Fruit fly (Drosophila melanogaster) whole organism, embryonic: Measurements from ENCODE around the gene Neto.

Source experiments
- Atf3 ChIP-seq: fragments of 200-800 bp; sonication (Bioruptor generic); optimal IDR thresholded peaks from 3 replicates; lab custom pipeline; 2016; ENCODE audit warnings: missing biosample characterization, missing genetic modification characterization
- B-H1 ChIP-seq: fragments of 200-800 bp; sonication (Bioruptor generic); IDR thresholded peaks from 3 replicates; pipeline ENCODE4 v1.3.6; 2022; ENCODE audit warnings: missing biosample characterization, missing genetic modification characterization
- Bteb2 ChIP-seq: fragments of 200-800 bp; sonication (Bioruptor generic); optimal IDR thresholded peaks from 2 replicates; lab custom pipeline; 2016; ENCODE audit warnings: missing biosample characterization, missing genetic modification characterization
- CG10321 ChIP-seq: fragments of 200-800 bp; sonication (Bioruptor generic); IDR thresholded peaks from 2 replicates; pipeline ENCODE4 v1.3.6; 2022; ENCODE audit warnings: missing biosample characterization, missing genetic modification characterization
- CG11093 ChIP-seq: fragments of 200-800 bp; sonication (Bioruptor generic); IDR thresholded peaks from 3 replicates; pipeline ENCODE4 v1.3.6; 2022; ENCODE audit warnings: missing biosample characterization, missing genetic modification characterization
- CG11696 ChIP-seq: fragments of 200-800 bp; sonication (Bioruptor generic); IDR thresholded peaks from 2 replicates; pipeline ENCODE4 v1.3.6; 2022; ENCODE audit warnings: missing biosample characterization, missing genetic modification characterization
- CG16813 ChIP-seq: fragments of 200-800 bp; sonication (Bioruptor generic); IDR thresholded peaks from 3 replicates; pipeline ENCODE4 v1.3.6; 2022; ENCODE audit warnings: missing biosample characterization, missing genetic modification characterization; ENCODE audit not compliant: partially characterized antibody
- CG1792 ChIP-seq: fragments of 200-800 bp; sonication (Bioruptor generic); optimal IDR thresholded peaks from 2 replicates; lab custom pipeline; 2016; ENCODE audit warnings: missing biosample characterization, missing genetic modification characterization
- CG2875 ChIP-seq: fragments of 200-800 bp; sonication (Bioruptor generic); optimal IDR thresholded peaks from 2 replicates; lab custom pipeline; 2017; ENCODE audit warnings: missing biosample characterization, mild to moderate bottlenecking, missing genetic modification characterization, missing genetic modification reagents
- CG30020 ChIP-seq: fragments of 200-800 bp; optimal IDR thresholded peaks from 2 replicates; lab custom pipeline; 2019; ENCODE audit warnings: missing biosample characterization, mild to moderate bottlenecking, missing genetic modification characterization, moderate library complexity
- CG34376 ChIP-seq: fragments of 200-800 bp; sonication (Bioruptor generic); optimal IDR thresholded peaks from 2 replicates; lab custom pipeline; 2018; ENCODE audit warnings: missing biosample characterization, mild to moderate bottlenecking, missing genetic modification characterization
- CG4360 ChIP-seq: fragments of 200-800 bp; sonication (Bioruptor generic); IDR thresholded peaks from 2 replicates; pipeline ENCODE4 v1.3.6; 2022; ENCODE audit warnings: missing biosample characterization, missing genetic modification characterization
- CG4424 ChIP-seq: fragments of 200-800 bp; sonication (Bioruptor generic); optimal IDR thresholded peaks from 3 replicates; lab custom pipeline; 2016; ENCODE audit warnings: missing biosample characterization, missing genetic modification characterization
- CG4854 ChIP-seq: fragments of 200-800 bp; sonication (Bioruptor generic); optimal IDR thresholded peaks from 2 replicates; lab custom pipeline; 2016; ENCODE audit warnings: missing biosample characterization, missing genetic modification characterization, inconsistent platforms
- CG6689 ChIP-seq: fragments of 200-800 bp; sonication (Bioruptor generic); IDR thresholded peaks from 2 replicates; pipeline ENCODE4 v1.3.6; 2022; ENCODE audit warnings: missing biosample characterization, missing genetic modification characterization
- CG7786 ChIP-seq: fragments of 200-800 bp; sonication (Bioruptor generic); optimal IDR thresholded peaks from 2 replicates; lab custom pipeline; 2016; ENCODE audit warnings: missing biosample characterization, missing genetic modification characterization
- CG8924 ChIP-seq: fragments of 200-800 bp; optimal IDR thresholded peaks from 3 replicates; lab custom pipeline; 2019; ENCODE audit warnings: missing biosample characterization, mild to moderate bottlenecking, missing genetic modification characterization, moderate library complexity
- CG8944 ChIP-seq: fragments of 200-800 bp; sonication (Bioruptor generic); optimal IDR thresholded peaks from 3 replicates; lab custom pipeline; 2016; ENCODE audit warnings: missing biosample characterization, missing genetic modification characterization
- CG9215 ChIP-seq: fragments of 200-800 bp; sonication (Bioruptor generic); IDR thresholded peaks from 2 replicates; pipeline ENCODE4 v1.3.6; 2022; ENCODE audit warnings: missing biosample characterization, missing genetic modification characterization
- CTCF ChIP-seq: fragments of 200-800 bp; sonication (Bioruptor generic); optimal IDR thresholded peaks from 2 replicates; lab custom pipeline; 2017; ENCODE audit warnings: missing biosample characterization, mild to moderate bottlenecking, missing genetic modification characterization, moderate library complexity
- Dad ChIP-seq: fragments of 200-800 bp; sonication (Bioruptor generic); optimal IDR thresholded peaks from 3 replicates; lab custom pipeline; 2016; ENCODE audit warnings: missing biosample characterization, missing genetic modification characterization
- Dp ChIP-seq: fragments of 200-800 bp; sonication (Bioruptor generic); optimal IDR thresholded peaks from 2 replicates; lab custom pipeline; 2018; ENCODE audit warnings: missing biosample characterization, mild to moderate bottlenecking, missing genetic modification characterization, moderate library complexity
- Fer3 ChIP-seq: fragments of 200-800 bp; sonication (Bioruptor generic); optimal IDR thresholded peaks from 2 replicates; lab custom pipeline; 2018; ENCODE audit warnings: missing biosample characterization, mild to moderate bottlenecking, missing genetic modification characterization, moderate library complexity
- GATAe ChIP-seq: fragments of 200-800 bp; sonication (Bioruptor generic); conservative IDR thresholded peaks from 2 replicates; pipeline ENCODE4 v1.3.6; 2022; ENCODE audit warnings: missing biosample characterization, missing genetic modification characterization
- Hr78 ChIP-seq, 2 experiments: fragments of 200-800 bp in 1 of 2; fragments of >200 bp in 1 of 2; sonication (Bioruptor generic) in 1 of 2; optimal IDR thresholded peaks; 2 replicates each; lab custom pipeline; 2017 to 2019; ENCODE audit warnings: missing biosample characterization in 2 of 2, missing genetic modification characterization in 2 of 2, mild to moderate bottlenecking in 1 of 2, moderate library complexity in 1 of 2
- Nf-YA ChIP-seq: fragments of 200-800 bp; sonication (Bioruptor generic); IDR thresholded peaks from 2 replicates; pipeline ENCODE4 v1.3.6; 2022; ENCODE audit warnings: missing biosample characterization, missing genetic modification characterization
- Sry-δ ChIP-seq: fragments of 200-800 bp; sonication (Bioruptor generic); optimal IDR thresholded peaks from 2 replicates; lab custom pipeline; 2016; ENCODE audit warnings: missing biosample characterization, missing genetic modification characterization
- abd-A ChIP-seq: fragments of 200-800 bp; sonication (Bioruptor generic); optimal IDR thresholded peaks from 3 replicates; lab custom pipeline; 2019; ENCODE audit warnings: missing biosample characterization, mild to moderate bottlenecking, missing genetic modification characterization, moderate library complexity
- dysf ChIP-seq: fragments of 200-800 bp; sonication (Bioruptor generic); IDR thresholded peaks from 3 replicates; pipeline ENCODE4 v1.3.6; 2022; ENCODE audit warnings: missing biosample characterization, missing genetic modification characterization
- eve ChIP-seq, 2 experiments: fragments of >200 bp; optimal IDR thresholded peaks; 2 replicates each; lab custom pipeline; 2017; ENCODE audit warnings: missing biosample characterization in 2 of 2, missing genetic modification characterization in 2 of 2
- exex ChIP-seq: fragments of 200-800 bp; sonication (Bioruptor generic); optimal IDR thresholded peaks from 4 replicates; lab custom pipeline; 2018; ENCODE audit warnings: missing biosample characterization, mild to moderate bottlenecking, missing genetic modification characterization, moderate library complexity
- fd64A ChIP-seq: fragments of 200-800 bp; sonication (Bioruptor generic); optimal IDR thresholded peaks from 3 replicates; lab custom pipeline; 2018; ENCODE audit warnings: missing biosample characterization, mild to moderate bottlenecking, missing genetic modification characterization
- jumu ChIP-seq: fragments of 200-800 bp; sonication (Bioruptor generic); optimal IDR thresholded peaks from 3 replicates; lab custom pipeline; 2016; ENCODE audit warnings: missing biosample characterization, missing genetic modification characterization
- nau ChIP-seq: fragments of 200-800 bp; sonication (Bioruptor generic); optimal IDR thresholded peaks from 3 replicates; lab custom pipeline; 2017; ENCODE audit warnings: missing biosample characterization, mild to moderate bottlenecking, missing genetic modification characterization, missing genetic modification reagents
- otp ChIP-seq: fragments of 200-800 bp; sonication (Bioruptor generic); IDR thresholded peaks from 3 replicates; pipeline ENCODE4, ENCODE4 v1.3.6; 2022; ENCODE audit warnings: missing biosample characterization, missing genetic modification characterization
- prd ChIP-seq, 3 experiments: fragments of >200 bp in 2 of 3; fragments of 200-800 bp in 1 of 3; sonication (Bioruptor generic) in 1 of 3; optimal IDR thresholded peaks in 2 of 3; IDR thresholded peaks in 1 of 3; 2 replicates in 2 of 3; 3 replicates in 1 of 3; pipeline versions ENCODE4 v1.3.6 to Lab custom; 2017 to 2022; ENCODE audit warnings: missing biosample characterization in 1 of 3, missing genetic modification characterization in 1 of 3
- salm ChIP-seq: fragments of 200-800 bp; sonication (Bioruptor generic); optimal IDR thresholded peaks from 2 replicates; lab custom pipeline; 2018; ENCODE audit warnings: missing biosample characterization, mild to moderate bottlenecking, missing genetic modification characterization
- sens ChIP-seq: fragments of 200-800 bp; sonication (Bioruptor generic); peaks from one replicate; lab custom pipeline; 2016; ENCODE audit warnings: missing biosample characterization, missing genetic modification characterization
- shn ChIP-seq: fragments of 200-800 bp; sonication (Bioruptor generic); optimal IDR thresholded peaks from 3 replicates; lab custom pipeline; 2016; ENCODE audit warnings: missing biosample characterization, missing genetic modification characterization
- unc-4 ChIP-seq: fragments of 200-800 bp; sonication (Bioruptor generic); IDR thresholded peaks from 2 replicates; pipeline ENCODE4 v1.3.6; 2022; ENCODE audit warnings: missing biosample characterization, missing genetic modification characterization; ENCODE audit not compliant: partially characterized antibody
- unpg ChIP-seq: fragments of 200-800 bp; sonication (Bioruptor generic); optimal IDR thresholded peaks from 3 replicates; lab custom pipeline; 2018; ENCODE audit warnings: missing biosample characterization, mild to moderate bottlenecking, missing genetic modification characterization, moderate library complexity
- vfl ChIP-seq: fragments of 200-800 bp; sonication (Bioruptor generic); optimal IDR thresholded peaks from 2 replicates; lab custom pipeline; 2016; ENCODE audit warnings: missing biosample characterization, missing genetic modification characterization

The Neto gene

DNA sequence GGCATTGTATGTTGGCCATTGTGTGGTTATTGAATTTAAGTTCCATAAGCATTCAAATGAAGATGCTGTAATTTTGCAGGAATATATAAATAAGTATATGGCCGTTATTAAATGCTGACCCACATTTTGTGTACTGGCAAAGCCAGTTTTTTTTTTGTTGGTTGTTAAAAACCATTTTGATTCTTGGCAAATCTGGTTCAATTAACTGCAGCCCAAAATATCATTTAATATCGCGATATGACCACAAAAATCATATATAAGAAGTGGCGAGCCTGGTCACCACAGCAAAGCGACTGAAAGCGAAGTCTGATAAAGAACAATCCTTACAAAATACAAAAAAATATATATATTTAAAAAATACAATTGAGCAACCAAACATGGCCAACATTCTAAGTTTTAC lies 110.5 kb downstream of the Neto start, which contains the start of gene CG32631 (continued):
- TF ChIP-seq CG34376 (GFP tag; lab: Kevin White, UChicago) = no peak
- no peak for TF ChIP-seq CG7786 (GFP tag; lab: Kevin White, UChicago)
- no peak for TF ChIP-seq CG4424 (GFP tag; lab: Kevin White, UChicago)
- TF ChIP-seq Bteb2 (GFP tag; lab: Kevin White, UChicago) = no peak

DNA sequence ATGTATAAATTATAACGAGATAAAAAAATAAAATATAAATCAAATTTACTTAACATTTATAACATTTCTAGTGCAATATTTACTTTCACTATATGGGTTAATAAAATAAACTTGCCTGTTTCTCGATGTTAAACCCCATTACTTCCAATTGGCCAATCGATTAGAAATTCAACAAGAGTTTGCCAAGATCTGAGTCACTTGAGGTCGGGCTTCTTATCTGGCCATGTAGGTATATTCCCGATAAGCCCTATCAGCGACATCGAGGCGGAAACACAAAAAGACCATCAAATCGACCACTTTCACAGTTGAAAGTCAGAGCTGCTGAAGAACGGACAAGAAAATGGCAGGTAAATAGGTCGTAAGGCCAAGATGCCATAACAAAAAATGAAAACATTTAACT lies 115.7 kb downstream of the Neto start, which contains the start of gene CG32633:
Gene CG32633, plus strand, starts transcription at position 301 of the 400 bp plus-strand sequence.
- TF ChIP-seq GATAe (GFP tag; lab: Robert Waterston, UW) (peak; percentile 45; the same call in 1 of the 2 replicates), dysf (no peak), exex (peak; percentile 39)

DNA sequence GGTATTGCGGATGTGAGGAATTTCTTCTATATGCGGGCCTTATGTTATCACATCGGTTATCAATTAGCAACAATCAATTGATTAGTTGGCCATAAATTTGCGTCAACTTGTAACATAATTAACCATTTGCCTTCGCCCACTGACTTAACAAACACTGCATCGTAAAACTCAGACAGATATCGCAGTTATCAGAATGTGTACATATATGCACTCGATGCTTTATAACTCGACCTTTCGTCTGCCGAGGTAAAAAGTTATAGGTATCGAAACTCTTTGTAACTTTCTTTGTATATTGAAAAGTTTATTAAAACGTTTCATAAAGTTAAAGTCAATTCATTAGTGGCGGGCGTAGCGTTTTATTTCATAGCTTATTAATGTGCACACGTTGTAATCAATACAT lies 117.3 kb downstream of the Neto start:
- TF ChIP-seq CG30020 (tag; lab: Kevin White, UChicago) = no peak
- TF ChIP-seq Hr78 (GFP tag; optimal IDR thresholded peaks at IDR 0.05; lab: Kevin White, UChicago) = peak in 1 of 2 experiments; percentile 45
- no peak for TF ChIP-seq B-H1
- TF ChIP-seq CG4360 = no peak
- TF ChIP-seq CG34376 (GFP tag; lab: Kevin White, UChicago) = peak; percentile 12
- peak; percentile 88 for TF ChIP-seq exex
- peak in 1 of 2 experiments; percentile 63 for TF ChIP-seq eve (GFP tag; optimal IDR thresholded peaks at IDR 0.05; lab: Kevin White, UChicago)

DNA sequence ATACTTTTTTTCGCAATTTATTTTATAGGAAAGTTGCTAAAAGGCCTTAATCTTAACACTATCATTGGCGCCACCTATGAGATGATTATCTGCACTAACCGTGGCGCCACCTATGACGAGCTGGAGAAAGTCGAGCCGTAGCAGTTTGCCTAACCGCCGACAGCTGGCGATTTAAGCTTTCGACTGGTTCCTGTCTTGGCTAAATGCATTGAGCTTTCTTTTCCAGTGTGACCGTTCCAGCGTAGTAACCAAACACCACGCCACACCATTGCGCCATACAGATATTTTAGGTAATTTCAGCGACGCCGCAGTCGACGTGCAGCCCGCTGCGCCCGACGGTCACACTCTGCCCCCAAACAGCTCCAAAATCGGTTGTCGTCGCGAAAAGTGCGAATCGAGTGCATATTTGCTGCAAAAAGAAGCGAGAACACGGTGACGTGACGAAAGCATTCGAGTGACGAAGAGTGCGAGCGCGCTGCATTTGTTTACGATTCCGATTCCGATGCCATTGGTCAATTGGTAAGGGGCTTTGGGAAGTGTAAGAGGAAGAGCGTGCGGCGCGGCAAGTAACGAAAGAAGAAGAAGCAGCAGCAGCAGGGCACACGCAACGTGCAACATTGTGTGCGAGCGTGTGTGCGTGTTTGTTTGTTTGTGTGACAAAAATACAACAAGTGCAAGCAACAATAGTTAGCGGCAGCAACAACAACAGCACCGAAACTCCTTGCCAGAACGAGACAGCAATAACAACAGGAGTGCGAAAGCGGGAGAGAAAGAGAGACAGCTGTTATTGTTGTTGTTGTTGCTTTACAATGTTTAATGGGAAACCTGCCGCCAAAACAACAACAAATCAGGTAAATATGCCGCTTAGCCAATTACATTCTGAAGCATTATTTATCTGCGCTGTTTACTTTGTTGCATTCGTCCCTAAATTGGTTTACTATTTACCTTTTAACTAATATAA lies 118.1 kb downstream of the Neto start, which contains the start of the genes CG46311 and Tpst:
Gene CG46311, plus strand, starts transcription at position 341 of the 961 bp plus-strand sequence.
Gene Tpst, plus strand, starts transcription at position 341 of the 961 bp plus-strand sequence.
- TF ChIP-seq CG11093 (GFP tag; lab: Robert Waterston, UW) (no peak), unc-4 (GFP tag; lab: Robert Waterston, UW) (0 out of 2 replicates have a peak, but pooled peaks have one; percentile 34), CG9215 (GFP tag; lab: Robert Waterston, UW) (peak; percentile 10), salm (tag; lab: Kevin White, UChicago) (no peak), Atf3 (GFP tag; lab: Kevin White, UChicago) (peak; percentile 32), nau (no peak), Sry-δ (peak; percentile 50), CG10321 (GFP tag; lab: Robert Waterston, UW) (0 out of 2 replicates have a peak, but pooled peaks have one; percentile 41), vfl (GFP tag; lab: Kevin White, UChicago) (no peak), CG6689 (GFP tag; lab: Robert Waterston, UW) (no peak), CG16813 (GFP tag; lab: Robert Waterston, UW) (no peak), Fer3 (tag; lab: Kevin White, UChicago) (no peak), otp (GFP tag; lab: Robert Waterston, UW) (0 out of 3 replicates have a peak, but pooled peaks have one; percentile 57), CG11696 (no peak), sens (GFP tag; lab: Kevin White, UChicago) (peak; percentile 74), fd64A (GFP tag; lab: Kevin White, UChicago) (no peak), CTCF (GFP tag; lab: Kevin White, UChicago) (peak; percentile 99), unpg (GFP tag; lab: Kevin White, UChicago) (peak; percentile 50), Dad (peak; percentile 33), prd (optimal IDR thresholded peaks at IDR 0.05; lab: Kevin White, UChicago) (no peak), prd (GFP tag; IDR thresholded peaks at IDR 0.05; lab: Robert Waterston, UW) (peak; percentile 68; the same call in 2 of the 3 replicates), Dp (GFP tag; lab: Kevin White, UChicago) (peak; percentile 51), CG2875 (GFP tag; lab: Kevin White, UChicago) (peak; percentile 6), CG8924 (tag; lab: Kevin White, UChicago) (peak; percentile 7), abd-A (tag; lab: Kevin White, UChicago) (no peak), CG4854 (GFP tag; lab: Kevin White, UChicago) (peak; percentile 22), Nf-YA (GFP tag; lab: Robert Waterston, UW) (no peak), jumu (GFP tag; lab: Kevin White, UChicago) (peak; percentile 68), CG1792 (no peak), shn (GFP tag; lab: Kevin White, UChicago) (peak; percentile 51), CG8944 (GFP tag; lab: Kevin White, UChicago) (peak; percentile 64)
